Fruit fly (Drosophila melanogaster): ENCODE data around the gene Irp-1A.

DNA sequence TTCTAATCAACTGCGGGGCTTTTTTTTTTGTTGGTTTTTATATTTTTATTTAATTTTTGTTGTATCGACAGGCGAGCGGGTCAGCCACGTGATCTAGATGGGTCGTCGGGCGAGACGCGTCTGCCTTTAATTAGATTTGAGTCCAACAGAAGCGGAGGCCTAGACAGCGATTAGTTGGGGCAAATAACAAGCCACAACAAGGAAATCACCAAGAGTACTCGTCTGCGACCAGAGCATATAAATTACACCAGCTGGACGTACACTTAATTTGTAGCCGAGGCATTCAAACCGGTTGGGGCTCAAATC is 39.5 kb downstream of the Irp-1A start:
- TF ChIP-seq usp (GFP tag; optimal IDR thresholded peaks at IDR 0.05) (no peak), psq (optimal IDR thresholded peaks at IDR 0.05) (no peak), Dll (optimal IDR thresholded peaks at IDR 0.05) (no peak)

Measured in whole organism.